Worm (Caenorhabditis elegans): ENCODE measurements around the gene srw-73.

DNA sequence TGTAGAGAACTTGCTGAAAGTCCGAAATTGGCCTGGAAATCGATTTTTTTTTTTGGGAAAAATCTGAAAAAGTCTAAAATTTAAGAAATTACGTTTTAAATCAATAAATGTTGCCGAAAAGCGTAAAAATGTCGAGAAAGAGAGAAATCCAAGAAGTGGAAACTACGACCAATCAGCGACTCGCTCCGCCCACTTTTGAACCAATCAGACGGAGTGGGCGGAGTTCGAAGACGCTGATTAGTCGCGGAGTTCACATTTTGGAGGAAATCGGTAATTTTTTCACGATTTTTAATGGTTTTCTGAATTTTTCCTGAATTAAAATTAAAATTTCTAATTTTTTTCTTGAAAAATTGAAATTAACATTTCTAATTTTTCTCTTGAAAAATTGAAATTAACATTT is 48.7 kb downstream of the srw-73 start:
- TF ChIP-seq klf-2 (GFP tag; conservative IDR thresholded peaks at IDR 0.05), result no peak
- TF ChIP-seq ref-1 (GFP tag; conservative IDR thresholded peaks at IDR 0.05), result no peak
- TF ChIP-seq ztf-29 (GFP tag; IDR thresholded peaks at IDR 0.05), result no peak
- TF ChIP-seq cog-1 (tag; optimal IDR thresholded peaks at IDR 0.05), result no peak
- no peak for TF ChIP-seq med-1 (GFP tag; optimal IDR thresholded peaks at IDR 0.05; ENCODE audit: insufficient read depth)

Measured in whole organism, midembryonic.